Worm (Caenorhabditis elegans) whole organism, mixed stage, embryonic: ENCODE results near the gene K05F6.8.

Experiments
- M03D4.4 ChIP-seq: sonication (generic microtip); optimal IDR thresholded peaks from 2 replicates; lab custom pipeline; 2017; ENCODE audit warnings: mild to moderate bottlenecking, missing genetic modification characterization, missing compliant biosample characterization
- bed-3 ChIP-seq: fragments of 200-800 bp; sonication (Bioruptor generic); optimal IDR thresholded peaks from 3 replicates; lab custom pipeline; 2018; ENCODE audit warnings: mild to moderate bottlenecking, missing genetic modification characterization, moderate library complexity, missing compliant biosample characterization
- blmp-1 ChIP-seq: fragments of 150-350 bp; optimal IDR thresholded peaks from 2 replicates; lab custom pipeline; 2014; ENCODE audit warnings: missing biosample characterization, missing genetic modification characterization
- ceh-39 ChIP-seq: fragments of 150-350 bp; optimal IDR thresholded peaks from 2 replicates; lab custom pipeline; 2014; ENCODE audit warnings: missing biosample characterization, missing genetic modification characterization
- ceh-43 ChIP-seq: fragments of 200-800 bp; sonication (Bioruptor generic); optimal IDR thresholded peaks from 2 replicates; lab custom pipeline; 2018; ENCODE audit warnings: mild to moderate bottlenecking, missing genetic modification characterization, moderate library complexity, missing compliant biosample characterization
- ceh-83 ChIP-seq: fragments of 200-800 bp; sonication (Bioruptor generic); optimal IDR thresholded peaks from 2 replicates; lab custom pipeline; 2018; ENCODE audit warnings: mild to moderate bottlenecking, missing genetic modification characterization, missing compliant biosample characterization
- cnd-1 ChIP-seq: fragments of 200-800 bp; sonication (Bioruptor generic); optimal IDR thresholded peaks from 2 replicates; lab custom pipeline; 2018; ENCODE audit warnings: mild to moderate bottlenecking, missing genetic modification characterization, missing compliant biosample characterization
- elt-1 ChIP-seq: sonication (generic microtip); optimal IDR thresholded peaks from 2 replicates; lab custom pipeline; 2017; ENCODE audit warnings: missing genetic modification characterization, mild to moderate bottlenecking, missing compliant biosample characterization, antibody characterized with exemption, moderate library complexity, borderline replicate concordance; ENCODE audit not compliant: insufficient read depth
- elt-3 ChIP-seq: fragments of 150-350 bp; optimal IDR thresholded peaks from 2 replicates; lab custom pipeline; 2014; ENCODE audit warnings: missing biosample characterization, missing genetic modification characterization
- flh-1 ChIP-seq: fragments of 200-800 bp; sonication (Bioruptor generic); optimal IDR thresholded peaks from 2 replicates; lab custom pipeline; 2018; ENCODE audit warnings: mild to moderate bottlenecking, missing genetic modification characterization, moderate library complexity, missing compliant biosample characterization
- ham-2 ChIP-seq: fragments of 200-800 bp; sonication (Bioruptor generic); optimal IDR thresholded peaks from 2 replicates; lab custom pipeline; 2018; ENCODE audit warnings: mild to moderate bottlenecking, missing genetic modification characterization, missing compliant biosample characterization
- hlh-1 ChIP-seq: fragments of 150-350 bp; optimal IDR thresholded peaks from 2 replicates; lab custom pipeline; 2014; ENCODE audit warnings: missing biosample characterization, missing genetic modification reagents, missing genetic modification characterization
- lin-32 ChIP-seq: fragments of 200-800 bp; sonication (Bioruptor generic); optimal IDR thresholded peaks from 2 replicates; lab custom pipeline; 2018; ENCODE audit warnings: mild to moderate bottlenecking, missing genetic modification characterization, missing compliant biosample characterization
- lsy-2 ChIP-seq: fragments of 150-350 bp; optimal IDR thresholded peaks from 2 replicates; lab custom pipeline; 2014; ENCODE audit warnings: missing biosample characterization, missing genetic modification characterization
- mep-1 ChIP-seq: fragments of 150-350 bp; optimal IDR thresholded peaks from 2 replicates; lab custom pipeline; 2017; ENCODE audit warnings: missing biosample characterization, missing genetic modification reagents, missing genetic modification characterization, inconsistent platforms
- mls-2 ChIP-seq: sonication (generic microtip); optimal IDR thresholded peaks from 2 replicates; lab custom pipeline; 2016; ENCODE audit warnings: mild to moderate bottlenecking, missing genetic modification characterization, moderate library complexity, missing compliant biosample characterization
- nhr-12 ChIP-seq: fragments of 150-350 bp; optimal IDR thresholded peaks from 2 replicates; lab custom pipeline; 2014; ENCODE audit warnings: missing biosample characterization, missing genetic modification characterization
- nhr-2 ChIP-seq: fragments of 150-350 bp; optimal IDR thresholded peaks from 2 replicates; lab custom pipeline; 2014; ENCODE audit warnings: missing biosample characterization, missing genetic modification characterization
- nhr-237 ChIP-seq: fragments of 150-350 bp; optimal IDR thresholded peaks from 2 replicates; lab custom pipeline; 2014; ENCODE audit warnings: missing biosample characterization, missing genetic modification characterization
- nhr-28 ChIP-seq: fragments of 150-350 bp; optimal IDR thresholded peaks from 2 replicates; lab custom pipeline; 2014; ENCODE audit warnings: missing biosample characterization, missing genetic modification characterization
- nhr-76 ChIP-seq: sonication (generic microtip); optimal IDR thresholded peaks from 2 replicates; lab custom pipeline; 2017; ENCODE audit warnings: missing biosample characterization, missing genetic modification characterization
- pha-4 ChIP-seq: fragments of 150-350 bp; optimal IDR thresholded peaks from 2 replicates; lab custom pipeline; 2018; ENCODE audit warnings: missing biosample characterization, missing genetic modification reagents, missing genetic modification characterization
- sem-2 ChIP-seq: fragments of 200-800 bp; sonication (Bioruptor generic); optimal IDR thresholded peaks from 2 replicates; lab custom pipeline; 2018; ENCODE audit warnings: mild to moderate bottlenecking, missing genetic modification characterization, missing compliant biosample characterization
- snpc-4 ChIP-seq: fragments of 150-350 bp; optimal IDR thresholded peaks from 2 replicates; lab custom pipeline; 2014; ENCODE audit warnings: missing biosample characterization, missing genetic modification characterization
- tbx-8 ChIP-seq: fragments of 200-800 bp; sonication (Bioruptor generic); optimal IDR thresholded peaks from 2 replicates; lab custom pipeline; 2018; ENCODE audit warnings: mild to moderate bottlenecking, missing genetic modification characterization, moderate library complexity, missing compliant biosample characterization
- unc-120 ChIP-seq: sonication (generic microtip); optimal IDR thresholded peaks from 2 replicates; lab custom pipeline; 2017; ENCODE audit warnings: missing genetic modification characterization, missing compliant biosample characterization; ENCODE audit not compliant: poor library complexity, severe bottlenecking
- unc-39 ChIP-seq: fragments of 150-350 bp; optimal IDR thresholded peaks from 2 replicates; lab custom pipeline; 2014; ENCODE audit warnings: missing biosample characterization, missing genetic modification characterization
- unc-62 ChIP-seq: fragments of 150-350 bp; optimal IDR thresholded peaks from 2 replicates; lab custom pipeline; 2014; ENCODE audit warnings: missing biosample characterization, missing genetic modification reagents, missing genetic modification characterization
- zip-8 ChIP-seq: fragments of 150-350 bp; optimal IDR thresholded peaks from 2 replicates; lab custom pipeline; 2014; ENCODE audit warnings: missing biosample characterization, missing genetic modification characterization
- ztf-11 ChIP-seq: fragments of 150-350 bp; optimal IDR thresholded peaks from 2 replicates; lab custom pipeline; 2014; ENCODE audit warnings: missing biosample characterization, missing genetic modification characterization

K05F6.8 gene

ce11 chrII:1584140-1584539 is 16.6 kb upstream of the K05F6.8 start, which contains the start of gene clec-21:
Gene clec-21, minus strand, starts transcription at chrII:1584240.
- TF ChIP-seq unc-39 (no peak), ztf-11 (no peak), nhr-237 (tag; lab: Kevin White, UChicago) (no peak), nhr-76 (no peak), elt-3 (tag; lab: Kevin White, UChicago) (no peak), nhr-2 (tag; lab: Kevin White, UChicago) (no peak), M03D4.4 (tag; lab: Kevin White, UChicago) (no peak), unc-62 (no peak), ceh-43 (GFP tag; lab: Kevin White, UChicago) (no peak), snpc-4 (tag; lab: Kevin White, UChicago) (no peak), unc-120 (tag; lab: Kevin White, UChicago) (no peak), lin-32 (no peak), elt-1 (tag; lab: Kevin White, UChicago) (no peak), zip-8 (tag; lab: Kevin White, UChicago) (no peak), flh-1 (GFP tag; lab: Kevin White, UChicago) (no peak), bed-3 (GFP tag; lab: Kevin White, UChicago) (no peak), mls-2 (tag; lab: Kevin White, UChicago) (no peak)

- TF ChIP-seq unc-120 (tag; lab: Kevin White, UChicago) (no peak), snpc-4 (tag; lab: Kevin White, UChicago) (no peak), ceh-83 (GFP tag; lab: Kevin White, UChicago) (no peak), lin-32 (no peak), M03D4.4 (tag; lab: Kevin White, UChicago) (no peak), unc-62 (no peak)
These were observed 12.3 kb upstream of the K05F6.8 start, which contains the start of gene math-38 for ce11 chrII:1579886-1580285. Gene math-38, minus strand, starts transcription at chrII:1579986.

ce11 chrII:1576772-1577171 is 9.2 kb upstream of the K05F6.8 start:
- no peak for TF ChIP-seq mls-2 (tag; lab: Kevin White, UChicago)
- no peak for TF ChIP-seq lin-32
- TF ChIP-seq unc-39: no peak
- no peak for TF ChIP-seq unc-120 (tag; lab: Kevin White, UChicago)
- TF ChIP-seq ceh-83 (GFP tag; lab: Kevin White, UChicago): no peak
- TF ChIP-seq nhr-2 (tag; lab: Kevin White, UChicago): no peak
- TF ChIP-seq ceh-39 (tag; lab: Kevin White, UChicago): no peak
- TF ChIP-seq blmp-1 (tag; lab: Kevin White, UChicago): no peak
- TF ChIP-seq M03D4.4 (tag; lab: Kevin White, UChicago): no peak
- TF ChIP-seq snpc-4 (tag; lab: Kevin White, UChicago): no peak
- TF ChIP-seq cnd-1: no peak
- TF ChIP-seq ham-2 (GFP tag; lab: Kevin White, UChicago): no peak
- no peak for TF ChIP-seq pha-4
- TF ChIP-seq nhr-12: no peak
- TF ChIP-seq hlh-1 (tag; lab: Kevin White, UChicago): no peak
- TF ChIP-seq elt-1 (tag; lab: Kevin White, UChicago): no peak
- no peak for TF ChIP-seq ztf-11
- no peak for TF ChIP-seq tbx-8 (GFP tag; lab: Kevin White, UChicago)
- TF ChIP-seq, all 35 proteins: peak for 0

DNA sequence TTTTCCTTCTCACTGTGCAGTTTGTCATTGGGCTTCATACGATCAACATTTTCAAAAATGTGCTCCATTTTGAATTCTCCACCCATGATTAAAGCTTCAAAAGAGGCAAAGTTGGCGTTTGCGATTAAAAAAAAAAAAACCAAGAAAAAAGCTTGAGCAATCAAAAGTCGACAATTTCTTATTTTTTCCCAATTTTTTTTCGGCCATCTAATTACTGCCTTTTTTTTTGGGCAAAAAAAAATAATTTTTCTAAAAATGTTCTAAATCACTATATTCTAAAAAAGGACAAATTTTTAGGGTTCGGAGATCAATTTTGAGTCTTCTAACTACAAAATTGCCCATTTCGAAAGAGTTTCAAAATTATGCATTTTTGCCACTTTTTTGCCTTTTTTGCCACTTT is 8.5 kb upstream of the K05F6.8 start, which contains the start of gene K05F6.10:
TSS of gene K05F6.10 (minus strand) at position 101 of the 400 bp plus-strand sequence.
- TF ChIP-seq mep-1 (tag; lab: Kevin White, UChicago) (no peak), blmp-1 (tag; lab: Kevin White, UChicago) (no peak), bed-3 (GFP tag; lab: Kevin White, UChicago) (no peak), snpc-4 (tag; lab: Kevin White, UChicago) (no peak), cnd-1 (no peak), lsy-2 (tag; lab: Kevin White, UChicago) (no peak), nhr-237 (tag; lab: Kevin White, UChicago) (no peak), ham-2 (GFP tag; lab: Kevin White, UChicago) (no peak), unc-62 (no peak)

- TF ChIP-seq ztf-11 (no peak), M03D4.4 (tag; lab: Kevin White, UChicago) (no peak), nhr-28 (tag; lab: Kevin White, UChicago) (no peak), nhr-76 (no peak), ceh-39 (tag; lab: Kevin White, UChicago) (no peak), ham-2 (GFP tag; lab: Kevin White, UChicago) (no peak), nhr-2 (tag; lab: Kevin White, UChicago) (no peak), lin-32 (no peak), nhr-237 (tag; lab: Kevin White, UChicago) (no peak), zip-8 (tag; lab: Kevin White, UChicago) (no peak), elt-3 (tag; lab: Kevin White, UChicago) (no peak), sem-2 (GFP tag; lab: Kevin White, UChicago) (no peak), pha-4 (no peak), lsy-2 (tag; lab: Kevin White, UChicago) (no peak)
These were observed 3.5 kb upstream of the K05F6.8 start, which contains the start of gene fbxb-46 for ce11 chrII:1571032-1571431. Gene fbxb-46, minus strand, starts transcription at chrII:1571132.
